Worm (Caenorhabditis elegans): ENCODE measurements around the gene B0294.3.

ce11 chrX:1848575-1848974 is 43.4 kb upstream of the B0294.3 start, which contains the start of gene ceh-41:
- no peak for TF ChIP-seq snpc-4 (tag; optimal IDR thresholded peaks at IDR 0.05)
- no peak for TF ChIP-seq blmp-1 (tag; optimal IDR thresholded peaks at IDR 0.05)

Data from whole organism, mixed stage, embryonic.